Worm (Caenorhabditis elegans): Measurements from ENCODE around the gene F19F10.11.

Gene F19F10.11

ce11 chrV:7562947-7563346 is 24.6 kb downstream of the F19F10.11 start, which contains the start of gene F19F10.1:
TSS of gene F19F10.1 (plus strand) at chrV:7563247.
- TF ChIP-seq tra-4 (tag; optimal IDR thresholded peaks at IDR 0.05) (no peak), tbx-37 (GFP tag; conservative IDR thresholded peaks at IDR 0.05) (no peak), ets-7 (tag; optimal IDR thresholded peaks at IDR 0.05) (no peak), ceh-36 (tag; optimal IDR thresholded peaks at IDR 0.05) (no peak), hnd-1 (tag; optimal IDR thresholded peaks at IDR 0.05) (no peak), ama-1 (optimal IDR thresholded peaks at IDR 0.05) (no peak), scrt-1 (GFP tag; IDR thresholded peaks at IDR 0.05) (no peak), F13C5.2 (tag; optimal IDR thresholded peaks at IDR 0.05) (no peak), hmg-4 (GFP tag; optimal IDR thresholded peaks at IDR 0.05) (no peak), pes-1 (GFP tag; IDR thresholded peaks at IDR 0.05) (no peak), tbx-11 (GFP tag; IDR thresholded peaks at IDR 0.05) (no peak), sea-1 (GFP tag; conservative IDR thresholded peaks at IDR 0.05) (no peak), flt-1 (GFP tag; IDR thresholded peaks at IDR 0.05) (no peak), ceh-13 (GFP tag; optimal IDR thresholded peaks at IDR 0.05) (no peak), hmbx-1 (tag; optimal IDR thresholded peaks at IDR 0.05) (no peak), aly-1 (tag; optimal IDR thresholded peaks at IDR 0.05) (no peak), B0310.2 (tag; optimal IDR thresholded peaks at IDR 0.05) (no peak)

ce11 chrV:7558693-7559092 is 28.8 kb downstream of the F19F10.11 start, which contains the start of gene ets-7:
TSS of gene ets-7 (minus strand) at chrV:7558793.
- TF ChIP-seq hmg-4 (GFP tag; optimal IDR thresholded peaks at IDR 0.05): no peak
- no peak for TF ChIP-seq scrt-1 (GFP tag; IDR thresholded peaks at IDR 0.05)
- no peak for TF ChIP-seq ama-1 (optimal IDR thresholded peaks at IDR 0.05)
- TF ChIP-seq ceh-13 (GFP tag; optimal IDR thresholded peaks at IDR 0.05): no peak
- no peak for TF ChIP-seq tbx-11 (GFP tag; IDR thresholded peaks at IDR 0.05)

- TF ChIP-seq aly-1 (tag; optimal IDR thresholded peaks at IDR 0.05) (no peak), scrt-1 (GFP tag; IDR thresholded peaks at IDR 0.05) (no peak), ama-1 (optimal IDR thresholded peaks at IDR 0.05) (no peak), F13C5.2 (tag; optimal IDR thresholded peaks at IDR 0.05) (no peak), tbx-11 (GFP tag; IDR thresholded peaks at IDR 0.05) (no peak), sea-1 (GFP tag; conservative IDR thresholded peaks at IDR 0.05) (no peak), hmbx-1 (tag; optimal IDR thresholded peaks at IDR 0.05) (no peak)
These were observed 31.6 kb downstream of the F19F10.11 start for ce11 chrV:7555875-7556274.

- TF ChIP-seq sea-1 (GFP tag; conservative IDR thresholded peaks at IDR 0.05) (no peak), B0310.2 (tag; optimal IDR thresholded peaks at IDR 0.05) (no peak), flt-1 (GFP tag; IDR thresholded peaks at IDR 0.05) (no peak), hmbx-1 (tag; optimal IDR thresholded peaks at IDR 0.05) (no peak), hnd-1 (tag; optimal IDR thresholded peaks at IDR 0.05) (no peak), tbx-11 (GFP tag; IDR thresholded peaks at IDR 0.05) (no peak), aly-1 (tag; optimal IDR thresholded peaks at IDR 0.05) (no peak), ceh-36 (tag; optimal IDR thresholded peaks at IDR 0.05) (no peak), tra-4 (tag; optimal IDR thresholded peaks at IDR 0.05) (no peak), ets-7 (tag; optimal IDR thresholded peaks at IDR 0.05) (no peak), tbx-37 (GFP tag; conservative IDR thresholded peaks at IDR 0.05) (no peak), ama-1 (optimal IDR thresholded peaks at IDR 0.05) (no peak), pes-1 (GFP tag; IDR thresholded peaks at IDR 0.05) (no peak), ceh-13 (GFP tag; optimal IDR thresholded peaks at IDR 0.05) (no peak), F13C5.2 (tag; optimal IDR thresholded peaks at IDR 0.05) (no peak), hmg-4 (GFP tag; optimal IDR thresholded peaks at IDR 0.05) (no peak), scrt-1 (GFP tag; IDR thresholded peaks at IDR 0.05) (no peak)
These were observed 33.6 kb downstream of the F19F10.11 start, which contains the start of gene ttr-10 for ce11 chrV:7553873-7554362. TSS of gene ttr-10 (minus strand) at chrV:7553923.

DNA sequence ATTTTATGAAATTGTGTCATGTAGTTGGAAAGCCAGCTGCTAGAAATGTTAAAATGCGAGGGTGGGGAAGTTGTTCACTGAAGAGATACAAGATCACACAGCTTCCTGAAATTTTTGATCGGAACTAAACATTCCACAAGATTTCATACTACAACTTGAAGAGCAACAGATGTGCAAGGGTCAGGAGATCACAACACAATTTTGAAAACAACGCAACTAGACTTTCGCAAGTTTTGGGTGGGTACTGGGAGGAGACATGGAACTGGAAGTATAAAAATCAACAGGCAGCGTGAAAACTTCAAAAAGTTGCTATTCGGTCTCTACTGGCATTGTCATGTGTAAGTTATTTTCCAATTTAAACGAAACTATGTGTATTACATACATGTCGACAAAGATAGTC is 35.7 kb downstream of the F19F10.11 start, which contains the start of gene F19F10.3:
Gene F19F10.3, plus strand, starts transcription at position 301 of the 400 bp plus-strand sequence.
- no peak for TF ChIP-seq hnd-1 (tag; optimal IDR thresholded peaks at IDR 0.05)
- no peak for TF ChIP-seq scrt-1 (GFP tag; IDR thresholded peaks at IDR 0.05)
- TF ChIP-seq ets-7 (tag; optimal IDR thresholded peaks at IDR 0.05): no peak
- no peak for TF ChIP-seq F13C5.2 (tag; optimal IDR thresholded peaks at IDR 0.05)
- TF ChIP-seq hmbx-1 (tag; optimal IDR thresholded peaks at IDR 0.05): no peak
- TF ChIP-seq B0310.2 (tag; optimal IDR thresholded peaks at IDR 0.05): no peak
- no peak for TF ChIP-seq ceh-36 (tag; optimal IDR thresholded peaks at IDR 0.05)
- no peak for TF ChIP-seq ceh-13 (GFP tag; optimal IDR thresholded peaks at IDR 0.05)
- TF ChIP-seq tbx-37 (GFP tag; conservative IDR thresholded peaks at IDR 0.05): no peak
- no peak for TF ChIP-seq hmg-4 (GFP tag; optimal IDR thresholded peaks at IDR 0.05)
- TF ChIP-seq tra-4 (tag; optimal IDR thresholded peaks at IDR 0.05): no peak
- no peak for TF ChIP-seq tbx-11 (GFP tag; IDR thresholded peaks at IDR 0.05)
- no peak for TF ChIP-seq sea-1 (GFP tag; conservative IDR thresholded peaks at IDR 0.05)
- no peak for TF ChIP-seq flt-1 (GFP tag; IDR thresholded peaks at IDR 0.05)
- TF ChIP-seq ama-1 (optimal IDR thresholded peaks at IDR 0.05): no peak
- TF ChIP-seq aly-1 (tag; optimal IDR thresholded peaks at IDR 0.05): no peak
- no peak for TF ChIP-seq pes-1 (GFP tag; IDR thresholded peaks at IDR 0.05)

DNA sequence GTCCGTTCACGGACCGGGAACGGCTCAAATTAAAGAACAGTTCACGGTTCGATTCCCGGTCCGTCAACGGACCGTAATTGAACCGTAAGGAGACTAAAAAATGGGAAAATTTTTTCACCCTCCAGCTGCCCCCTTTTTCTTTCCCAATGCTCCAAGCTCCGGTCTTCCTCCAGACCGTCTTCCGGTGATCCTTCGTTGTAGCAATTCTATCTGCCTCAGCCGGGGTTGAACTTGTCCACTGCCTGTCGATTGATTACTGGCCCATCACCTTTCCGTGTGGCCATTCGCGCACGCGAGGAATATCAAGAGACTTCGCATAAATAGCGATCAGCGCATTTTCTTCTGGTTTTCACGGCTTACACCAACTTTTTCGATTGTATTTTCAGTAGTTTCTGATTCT is 39.0 kb downstream of the F19F10.11 start:
- TF ChIP-seq scrt-1 (GFP tag; IDR thresholded peaks at IDR 0.05): peak; percentile 70; the same call in 1 of the 2 replicates
- TF ChIP-seq tbx-11 (GFP tag; IDR thresholded peaks at IDR 0.05): peak; percentile 70
- TF ChIP-seq pes-1 (GFP tag; IDR thresholded peaks at IDR 0.05): peak; percentile 76
- TF ChIP-seq flt-1 (GFP tag; IDR thresholded peaks at IDR 0.05): peak; percentile 56; the same call in 1 of the 2 replicates

ce11 chrV:7548017-7548416 is 39.5 kb downstream of the F19F10.11 start:
- TF ChIP-seq ets-7 (tag; optimal IDR thresholded peaks at IDR 0.05) (no peak), hnd-1 (tag; optimal IDR thresholded peaks at IDR 0.05) (no peak), hmbx-1 (tag; optimal IDR thresholded peaks at IDR 0.05) (no peak), flt-1 (GFP tag; IDR thresholded peaks at IDR 0.05) (no peak), pes-1 (GFP tag; IDR thresholded peaks at IDR 0.05) (no peak), ceh-13 (GFP tag; optimal IDR thresholded peaks at IDR 0.05) (no peak), ama-1 (optimal IDR thresholded peaks at IDR 0.05) (no peak)

DNA sequence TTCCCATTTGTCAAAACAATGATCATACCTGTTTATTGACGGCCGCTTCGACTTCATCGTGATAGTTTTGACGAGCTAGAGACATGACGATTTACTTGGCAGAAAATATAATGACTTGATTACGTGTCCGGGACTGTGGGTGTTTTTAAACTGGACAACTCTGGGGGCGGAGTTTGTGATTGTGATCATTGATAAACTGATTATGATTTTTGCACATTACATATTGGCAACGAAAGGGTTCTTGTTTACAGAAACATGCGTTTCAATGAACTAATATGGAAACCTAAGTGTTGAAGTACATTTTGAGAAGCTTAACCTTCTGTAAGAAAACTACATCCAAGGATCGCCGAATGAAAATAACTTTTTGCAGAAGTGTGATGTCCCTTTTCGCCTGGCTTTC is 40.0 kb downstream of the F19F10.11 start, which contains the start of gene ftn-1:
Gene ftn-1, minus strand, starts transcription at position 101 of the 400 bp plus-strand sequence.
- TF ChIP-seq flt-1 (GFP tag; IDR thresholded peaks at IDR 0.05) (no peak), sea-1 (GFP tag; conservative IDR thresholded peaks at IDR 0.05) (no peak), tbx-11 (GFP tag; IDR thresholded peaks at IDR 0.05) (no peak), ama-1 (optimal IDR thresholded peaks at IDR 0.05) (no peak), tbx-37 (GFP tag; conservative IDR thresholded peaks at IDR 0.05) (no peak), tra-4 (tag; optimal IDR thresholded peaks at IDR 0.05) (no peak)
